Fruit fly (Drosophila melanogaster): ENCODE results near the gene tim.

Gene tim

DNA sequence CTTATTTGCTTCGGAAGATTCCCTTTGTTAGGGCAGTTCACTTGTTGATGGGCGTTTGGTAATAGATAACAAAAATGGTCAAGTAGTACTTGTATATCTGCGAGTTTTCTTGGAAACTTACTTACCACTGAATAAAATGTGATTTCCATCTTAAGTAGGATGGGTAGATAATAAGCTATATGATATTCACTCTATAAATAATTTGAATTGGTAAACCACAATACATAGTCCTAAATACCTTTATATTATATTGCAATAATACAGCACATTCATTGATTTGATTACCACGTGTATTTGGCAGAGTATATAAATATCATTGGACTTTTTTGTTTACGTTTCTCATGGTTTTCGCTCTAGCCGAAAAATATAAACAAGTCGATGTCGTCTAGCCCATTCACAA is 32.0 kb downstream of the tim start (continued):
- peak; percentile 4 for TF ChIP-seq eyg (GFP tag; optimal IDR thresholded peaks at IDR 0.05)
- no peak for TF ChIP-seq Ets65A (GFP tag)
- TF ChIP-seq CG2889 (GFP tag; IDR thresholded peaks at IDR 0.05) = 0 out of 3 replicates have a peak, but pooled peaks have one; percentile 27
- TF ChIP-seq CG3163 (GFP tag; optimal IDR thresholded peaks at IDR 0.05) = no peak
- no peak for TF ChIP-seq Dref (GFP tag; IDR thresholded peaks at IDR 0.05)
- peak; percentile 27 for TF ChIP-seq CG8388 (GFP tag; optimal IDR thresholded peaks at IDR 0.05)
- peak; percentile 35; the same call in 1 of the 2 replicates for TF ChIP-seq wor (GFP tag; IDR thresholded peaks at IDR 0.05)
- no peak for TF ChIP-seq CrebB (tag; optimal IDR thresholded peaks at IDR 0.05)
- TF ChIP-seq ash1 (GFP tag; optimal IDR thresholded peaks at IDR 0.05) = no peak
- peak; percentile 55 for TF ChIP-seq CHES-1-like (GFP tag; optimal IDR thresholded peaks at IDR 0.05)
- TF ChIP-seq CG7271 (tag; optimal IDR thresholded peaks at IDR 0.05) = no peak
- peak; percentile 62 for TF ChIP-seq CG10209 (GFP tag; optimal IDR thresholded peaks at IDR 0.05)
- no peak for TF ChIP-seq CG4404 (GFP tag; IDR thresholded peaks at IDR 0.05)
- TF ChIP-seq ewg (GFP tag; optimal IDR thresholded peaks at IDR 0.05) = no peak
- TF ChIP-seq CG18262 (tag; optimal IDR thresholded peaks at IDR 0.05) = peak; percentile 66
- TF ChIP-seq CG5245 (GFP tag; optimal IDR thresholded peaks at IDR 0.05) = no peak
- no peak for TF ChIP-seq HLH3B (GFP tag; IDR thresholded peaks at IDR 0.05)
- TF ChIP-seq CG12659 (GFP tag; optimal IDR thresholded peaks at IDR 0.05) = peak; percentile 70
- no peak for TF ChIP-seq CG6175 (GFP tag; IDR thresholded peaks at IDR 0.05)
- TF ChIP-seq CG12236 (GFP tag; optimal IDR thresholded peaks at IDR 0.05) = no peak
- TF ChIP-seq kni (GFP tag; optimal IDR thresholded peaks at IDR 0.05) = no peak
- peak; percentile 68 for TF ChIP-seq CG10147 (GFP tag; optimal IDR thresholded peaks at IDR 0.05)
- peak; percentile 57 for TF ChIP-seq Abd-B (GFP tag; optimal IDR thresholded peaks at IDR 0.05)
- no peak for TF ChIP-seq hb (GFP tag; IDR thresholded peaks at IDR 0.05; ENCODE audit: partially characterized antibody)
- no peak for TF ChIP-seq Drgx (GFP tag; IDR thresholded peaks at IDR 0.05)
- TF ChIP-seq tx (GFP tag; optimal IDR thresholded peaks at IDR 0.05) = no peak
- TF ChIP-seq vfl (GFP tag; optimal IDR thresholded peaks at IDR 0.05) = peak; percentile 31
- TF ChIP-seq Deaf1 (tag; optimal IDR thresholded peaks at IDR 0.05) = peak; percentile 18
- no peak for TF ChIP-seq gfzf (GFP tag; optimal IDR thresholded peaks at IDR 0.05)
- no peak for TF ChIP-seq sr (GFP tag; IDR thresholded peaks at IDR 0.05)
- peak; percentile 70 for TF ChIP-seq cwo (GFP tag; optimal IDR thresholded peaks at IDR 0.05)
- 0 out of 2 replicates have a peak, but pooled peaks have one; percentile 54 for TF ChIP-seq CG14441 (GFP tag; IDR thresholded peaks at IDR 0.05)
- TF ChIP-seq mam (GFP tag; optimal IDR thresholded peaks at IDR 0.05) = peak; percentile 53
- TF ChIP-seq CG1792 (GFP tag; optimal IDR thresholded peaks at IDR 0.05) = no peak
- TF ChIP-seq Asciz (GFP tag; optimal IDR thresholded peaks at IDR 0.05) = peak; percentile 57
- TF ChIP-seq CG18764 (GFP tag; optimal IDR thresholded peaks at IDR 0.05) = no peak
- no peak for TF ChIP-seq repo (GFP tag; optimal IDR thresholded peaks at IDR 0.05)
- TF ChIP-seq D (optimal IDR thresholded peaks at IDR 0.05) = no peak
- peak; percentile 19 for TF ChIP-seq D (GFP tag; optimal IDR thresholded peaks at IDR 0.05)
- no peak for TF ChIP-seq CG12942 (GFP tag; optimal IDR thresholded peaks at IDR 0.05)
- no peak for TF ChIP-seq Lhr (GFP tag; optimal IDR thresholded peaks at IDR 0.05)
- TF ChIP-seq mld (GFP tag; IDR thresholded peaks at IDR 0.05; ENCODE audit: partially characterized antibody) = no peak
- peak; percentile 65 for TF ChIP-seq Sox102F (GFP tag; optimal IDR thresholded peaks at IDR 0.05)
- no peak for TF ChIP-seq pnt (GFP tag; optimal IDR thresholded peaks at IDR 0.05)
- TF ChIP-seq ato (GFP tag; IDR thresholded peaks at IDR 0.05; ENCODE audit: partially characterized antibody) = no peak
- TF ChIP-seq abd-A (tag; optimal IDR thresholded peaks at IDR 0.05) = no peak
- no peak for TF ChIP-seq otp (GFP tag; IDR thresholded peaks at IDR 0.05)
- TF ChIP-seq CG15011 (GFP tag; optimal IDR thresholded peaks at IDR 0.05) = peak; percentile 26
- no peak for TF ChIP-seq pzg (GFP tag; optimal IDR thresholded peaks at IDR 0.05)
- TF ChIP-seq shn (GFP tag; optimal IDR thresholded peaks at IDR 0.05) = peak; percentile 26
- TF ChIP-seq Ets97D (GFP tag; optimal IDR thresholded peaks at IDR 0.05) = no peak
- peak; percentile 24 for TF ChIP-seq Myb (GFP tag; optimal IDR thresholded peaks at IDR 0.05)
